Fruit fly (Drosophila melanogaster) whole organism, embryonic: ENCODE data around the gene Or22c.

Experiments
- Atf6 ChIP-seq: fragments of 200-800 bp; sonication (Bioruptor generic); IDR thresholded peaks from 2 replicates; pipeline ENCODE4 v1.3.6; 2022; ENCODE audit warnings: missing biosample characterization, missing genetic modification characterization
- CG12769 ChIP-seq: fragments of 200-800 bp; sonication (Bioruptor generic); optimal IDR thresholded peaks from 2 replicates; lab custom pipeline; 2019; ENCODE audit warnings: missing biosample characterization, mild to moderate bottlenecking, missing genetic modification characterization, moderate library complexity
- CG13894 ChIP-seq: fragments of 200-800 bp; sonication (Bioruptor generic); optimal IDR thresholded peaks from 3 replicates; lab custom pipeline; 2018; ENCODE audit warnings: missing biosample characterization, mild to moderate bottlenecking, missing genetic modification characterization, moderate library complexity
- CG15479 ChIP-seq: fragments of 200-800 bp; sonication (Bioruptor generic); optimal IDR thresholded peaks from 3 replicates; lab custom pipeline; 2019; ENCODE audit warnings: missing biosample characterization, mild to moderate bottlenecking, missing genetic modification characterization, moderate library complexity
- CG15514 ChIP-seq: fragments of 200-800 bp; sonication (Bioruptor generic); optimal IDR thresholded peaks from 3 replicates; lab custom pipeline; 2017; ENCODE audit warnings: missing biosample characterization, missing genetic modification characterization, mild to moderate bottlenecking, moderate library complexity, missing genetic modification reagents
- CG1603 ChIP-seq: fragments of 200-800 bp; sonication (Bioruptor generic); optimal IDR thresholded peaks from 2 replicates; lab custom pipeline; 2019; ENCODE audit warnings: missing biosample characterization, mild to moderate bottlenecking, missing genetic modification characterization, moderate library complexity
- CG1832 ChIP-seq: fragments of 200-800 bp; sonication (Bioruptor generic); optimal IDR thresholded peaks from 2 replicates; lab custom pipeline; 2017; ENCODE audit warnings: missing biosample characterization, mild to moderate bottlenecking, missing genetic modification characterization, inconsistent platforms
- CG18599 ChIP-seq: fragments of 200-800 bp; sonication (Bioruptor generic); optimal IDR thresholded peaks from 3 replicates; lab custom pipeline; 2017; ENCODE audit warnings: missing biosample characterization, missing genetic modification characterization, mild to moderate bottlenecking, moderate library complexity, missing genetic modification reagents
- CG3065 ChIP-seq: fragments of 200-800 bp; sonication (Bioruptor generic); optimal IDR thresholded peaks from 2 replicates; lab custom pipeline; 2016; ENCODE audit warnings: missing biosample characterization, missing genetic modification characterization
- CG3407 ChIP-seq: fragments of 200-800 bp; sonication (Bioruptor generic); optimal IDR thresholded peaks from 2 replicates; lab custom pipeline; 2018; ENCODE audit warnings: missing biosample characterization, mild to moderate bottlenecking, missing genetic modification characterization
- CG4360 ChIP-seq: fragments of 200-800 bp; sonication (Bioruptor generic); IDR thresholded peaks from 2 replicates; pipeline ENCODE4 v1.3.6; 2022; ENCODE audit warnings: missing biosample characterization, missing genetic modification characterization
- CG7271 ChIP-seq: fragments of 200-800 bp; sonication (Bioruptor generic); optimal IDR thresholded peaks from 2 replicates; lab custom pipeline; 2018; ENCODE audit warnings: missing biosample characterization, mild to moderate bottlenecking, missing genetic modification characterization, moderate library complexity
- CG7357 ChIP-seq: fragments of 200-800 bp; sonication (Bioruptor generic); IDR thresholded peaks from 3 replicates; pipeline ENCODE4 v1.3.6; 2022; ENCODE audit warnings: missing biosample characterization, missing genetic modification characterization
- CG8924 ChIP-seq: fragments of 200-800 bp; optimal IDR thresholded peaks from 3 replicates; lab custom pipeline; 2019; ENCODE audit warnings: missing biosample characterization, mild to moderate bottlenecking, missing genetic modification characterization, moderate library complexity
- CHES-1-like ChIP-seq: fragments of 200-800 bp; sonication (Bioruptor generic); optimal IDR thresholded peaks from 2 replicates; lab custom pipeline; 2016; ENCODE audit warnings: missing biosample characterization, missing genetic modification characterization
- D ChIP-seq, 2 experiments: fragments of 200-800 bp in 1 of 2; fragments of >200 bp in 1 of 2; sonication (Bioruptor generic) in 1 of 2; optimal IDR thresholded peaks; 2 replicates in 1 of 2; 3 replicates in 1 of 2; lab custom pipeline; 2017; ENCODE audit warnings: mild to moderate bottlenecking in 1 of 2, missing biosample characterization in 1 of 2, missing genetic modification characterization in 1 of 2, missing genetic modification reagents in 1 of 2
- Doc2 ChIP-seq: fragments of 200-800 bp; sonication (Bioruptor generic); IDR thresholded peaks from 2 replicates; pipeline ENCODE4 v1.3.6; 2022; ENCODE audit warnings: missing biosample characterization, missing genetic modification characterization
- Fer1 ChIP-seq: fragments of 200-800 bp; sonication (Bioruptor generic); optimal IDR thresholded peaks from 2 replicates; lab custom pipeline; 2017; ENCODE audit warnings: missing biosample characterization, mild to moderate bottlenecking, missing genetic modification characterization
- Meics ChIP-seq: fragments of 200-800 bp; sonication (Bioruptor generic); optimal IDR thresholded peaks from 2 replicates; lab custom pipeline; 2017; ENCODE audit warnings: missing biosample characterization, mild to moderate bottlenecking, missing genetic modification characterization
- Pdp1 ChIP-seq, 2 experiments: fragments of 200-800 bp; sonication (Bioruptor generic); optimal IDR thresholded peaks; 3 replicates each; lab custom pipeline; 2016; ENCODE audit warnings: missing biosample characterization in 2 of 2, missing genetic modification characterization in 2 of 2, mild to moderate bottlenecking in 1 of 2, moderate library complexity in 1 of 2
- Ssrp ChIP-seq: fragments of 200-800 bp; sonication (Bioruptor generic); optimal IDR thresholded peaks from 2 replicates; lab custom pipeline; 2018; ENCODE audit warnings: missing biosample characterization, mild to moderate bottlenecking, missing genetic modification characterization, moderate library complexity
- Trl ChIP-seq, 3 experiments: fragments of >200 bp in 2 of 3; fragments of 200-800 bp in 1 of 3; sonication (Bioruptor generic) in 1 of 3; optimal IDR thresholded peaks; 2 replicates in 1 of 3; 3 replicates in 2 of 3; lab custom pipeline; 2016 to 2017; ENCODE audit warnings: missing biosample characterization in 1 of 3, missing genetic modification characterization in 1 of 3
- ac ChIP-seq: fragments of 200-800 bp; sonication (Bioruptor generic); optimal IDR thresholded peaks from 3 replicates; lab custom pipeline; 2017; ENCODE audit warnings: missing biosample characterization, mild to moderate bottlenecking, missing genetic modification characterization
- ap ChIP-seq: fragments of 200-800 bp; sonication (Bioruptor generic); IDR thresholded peaks from 2 replicates; pipeline ENCODE4 v1.3.6; 2022; ENCODE audit warnings: missing biosample characterization, missing genetic modification characterization
- cg ChIP-seq: fragments of 200-800 bp; sonication (Bioruptor generic); optimal IDR thresholded peaks from 3 replicates; lab custom pipeline; 2019; ENCODE audit warnings: missing biosample characterization, mild to moderate bottlenecking, missing genetic modification characterization, moderate library complexity
- crc ChIP-seq: fragments of 200-800 bp; sonication (Bioruptor generic); optimal IDR thresholded peaks from 2 replicates; lab custom pipeline; 2016; ENCODE audit warnings: missing biosample characterization, missing genetic modification characterization
- dysf ChIP-seq: fragments of 200-800 bp; sonication (Bioruptor generic); IDR thresholded peaks from 3 replicates; pipeline ENCODE4 v1.3.6; 2022; ENCODE audit warnings: missing biosample characterization, missing genetic modification characterization
- fd102C ChIP-seq: fragments of 200-800 bp; sonication (Bioruptor generic); optimal IDR thresholded peaks from 2 replicates; lab custom pipeline; 2018; ENCODE audit warnings: missing biosample characterization, mild to moderate bottlenecking, missing genetic modification characterization, moderate library complexity
- grau ChIP-seq: fragments of 200-800 bp; optimal IDR thresholded peaks from 3 replicates; lab custom pipeline; 2019; ENCODE audit warnings: missing biosample characterization, mild to moderate bottlenecking, missing genetic modification characterization, moderate library complexity
- gro ChIP-seq: fragments of 200-800 bp; sonication (Bioruptor generic); optimal IDR thresholded peaks from 2 replicates; lab custom pipeline; 2016; ENCODE audit warnings: missing biosample characterization, missing genetic modification characterization
- lab ChIP-seq: fragments of 200-800 bp; sonication (Bioruptor generic); optimal IDR thresholded peaks from 3 replicates; lab custom pipeline; 2017; ENCODE audit warnings: missing biosample characterization, missing genetic modification characterization, mild to moderate bottlenecking, moderate library complexity, missing genetic modification reagents
- phol ChIP-seq: fragments of 200-800 bp; sonication (Bioruptor generic); optimal IDR thresholded peaks from 3 replicates; lab custom pipeline; 2018; ENCODE audit warnings: missing biosample characterization, mild to moderate bottlenecking, missing genetic modification characterization, moderate library complexity
- prd ChIP-seq, 3 experiments: fragments of >200 bp in 2 of 3; fragments of 200-800 bp in 1 of 3; sonication (Bioruptor generic) in 1 of 3; optimal IDR thresholded peaks in 2 of 3; IDR thresholded peaks in 1 of 3; 2 replicates in 2 of 3; 3 replicates in 1 of 3; pipeline versions ENCODE4 v1.3.6 to Lab custom; 2017 to 2022; ENCODE audit warnings: missing biosample characterization in 1 of 3, missing genetic modification characterization in 1 of 3
- pros ChIP-seq: fragments of 200-800 bp; sonication (Bioruptor generic); optimal IDR thresholded peaks from 3 replicates; lab custom pipeline; 2019; ENCODE audit warnings: missing biosample characterization, mild to moderate bottlenecking, missing genetic modification characterization, moderate library complexity
- row ChIP-seq: fragments of 200-800 bp; sonication (Bioruptor generic); IDR thresholded peaks from 3 replicates; pipeline ENCODE4 v1.3.6; 2022; ENCODE audit warnings: missing biosample characterization, missing genetic modification characterization
- salm ChIP-seq: fragments of 200-800 bp; sonication (Bioruptor generic); optimal IDR thresholded peaks from 2 replicates; lab custom pipeline; 2018; ENCODE audit warnings: missing biosample characterization, mild to moderate bottlenecking, missing genetic modification characterization
- sens ChIP-seq: fragments of 200-800 bp; sonication (Bioruptor generic); peaks from one replicate; lab custom pipeline; 2016; ENCODE audit warnings: missing biosample characterization, missing genetic modification characterization
- so ChIP-seq: fragments of 200-800 bp; sonication (Bioruptor generic); IDR thresholded peaks from 3 replicates; pipeline ENCODE4 v1.3.6; 2022; ENCODE audit warnings: missing biosample characterization, missing genetic modification characterization
- sr ChIP-seq: fragments of 200-800 bp; sonication (Bioruptor generic); IDR thresholded peaks from 3 replicates; pipeline ENCODE4 v1.3.6; 2022; ENCODE audit warnings: missing biosample characterization, missing genetic modification characterization
- tll ChIP-seq, 2 experiments: fragments of 200-800 bp in 1 of 2; fragments of >200 bp in 1 of 2; sonication (Bioruptor generic) in 1 of 2; optimal IDR thresholded peaks; 2 replicates each; lab custom pipeline; 2017 to 2019; ENCODE audit warnings: missing biosample characterization in 2 of 2, missing genetic modification characterization in 2 of 2, mild to moderate bottlenecking in 1 of 2, moderate library complexity in 1 of 2
- twi ChIP-seq: fragments of 200-800 bp; optimal IDR thresholded peaks from 2 replicates; lab custom pipeline; 2019; ENCODE audit warnings: missing biosample characterization, mild to moderate bottlenecking, missing genetic modification characterization, moderate library complexity
- zen ChIP-seq: fragments of 200-800 bp; sonication (Bioruptor generic); optimal IDR thresholded peaks from 3 replicates; lab custom pipeline; 2018; ENCODE audit warnings: missing biosample characterization, mild to moderate bottlenecking, missing genetic modification characterization, moderate library complexity
- zfh1 ChIP-seq: fragments of 200-800 bp; sonication (Bioruptor generic); IDR thresholded peaks from 3 replicates; pipeline ENCODE4 v1.3.6; 2022; ENCODE audit warnings: missing biosample characterization, missing genetic modification characterization

Gene Or22c

DNA sequence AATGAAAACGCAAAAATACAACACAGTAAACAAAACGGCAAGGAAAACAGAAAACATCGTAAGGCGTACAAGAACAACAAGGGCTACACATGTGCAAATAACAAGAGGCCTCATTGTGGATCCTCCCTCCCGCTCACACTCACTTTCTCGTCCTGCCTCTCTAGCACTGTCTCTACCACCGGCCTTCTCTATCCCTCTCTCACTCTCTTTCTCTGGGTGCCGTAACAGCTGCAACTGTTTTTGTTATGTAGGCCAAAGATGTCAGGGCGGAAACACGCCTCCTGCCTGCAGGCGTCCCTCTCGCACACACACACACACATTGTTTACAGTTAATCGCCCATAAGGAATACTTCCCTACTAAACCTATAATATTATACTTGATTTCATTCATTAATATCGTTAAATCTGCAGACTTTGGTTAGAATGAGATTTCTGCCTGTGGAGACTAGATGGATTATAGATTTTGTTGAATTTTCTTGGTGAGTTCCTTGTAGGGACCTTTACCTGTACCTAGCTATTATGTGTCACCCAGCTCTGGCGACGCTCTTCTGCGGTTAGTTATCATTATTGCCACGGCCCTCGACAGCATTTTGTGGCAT, 40.5 kb upstream of the Or22c start:
- TF ChIP-seq grau (tag; lab: Kevin White, UChicago) (peak; percentile 79), twi (tag; lab: Kevin White, UChicago) (peak; percentile 88), CG3407 (GFP tag; lab: Kevin White, UChicago) (no peak), prd (optimal IDR thresholded peaks at IDR 0.05; lab: Kevin White, UChicago) (no peak), prd (GFP tag; IDR thresholded peaks at IDR 0.05; lab: Robert Waterston, UW) (peak; percentile 38; the same call in 1 of the 3 replicates), tll (GFP tag; optimal IDR thresholded peaks at IDR 0.05; lab: Kevin White, UChicago) (peak in 1 of 2 experiments; percentile 56), CG18599 (GFP tag; lab: Kevin White, UChicago) (peak; percentile 6), cg (peak; percentile 16), phol (tag; lab: Kevin White, UChicago) (peak; percentile 5), Atf6 (no peak), zfh1 (peak; percentile 18; the same call in 1 of the 3 replicates), CG1832 (GFP tag; lab: Kevin White, UChicago) (peak; percentile 75), lab (GFP tag; lab: Kevin White, UChicago) (peak; percentile 16), so (GFP tag; lab: Robert Waterston, UW) (no peak), CG12769 (peak; percentile 27), CG15514 (GFP tag; lab: Kevin White, UChicago) (peak; percentile 4), Trl (optimal IDR thresholded peaks at IDR 0.05; lab: Kevin White, UChicago) (peak; percentile 12 to 39), Trl (GFP tag; optimal IDR thresholded peaks at IDR 0.05; lab: Kevin White, UChicago) (no peak), Meics (GFP tag; lab: Kevin White, UChicago) (peak; percentile 4), CG4360 (peak; percentile 83), CG3065 (GFP tag; lab: Kevin White, UChicago) (peak; percentile 40), Pdp1 (GFP tag; optimal IDR thresholded peaks at IDR 0.05; lab: Kevin White, UChicago) (peak in 1 of 2 experiments; percentile 12), CG15479 (GFP tag; lab: Kevin White, UChicago) (peak; percentile 21), Fer1 (GFP tag; lab: Kevin White, UChicago) (peak; percentile 30), zen (tag; lab: Kevin White, UChicago) (peak; percentile 63), dysf (0 out of 3 replicates have a peak, but pooled peaks have one; percentile 11), ap (GFP tag; lab: Robert Waterston, UW) (no peak), ac (peak; percentile 31), salm (no peak), pros (GFP tag; lab: Kevin White, UChicago) (peak; percentile 51), sr (no peak), crc (GFP tag; lab: Kevin White, UChicago) (no peak), D (optimal IDR thresholded peaks at IDR 0.05; lab: Kevin White, UChicago) (peak; percentile 33), D (GFP tag; optimal IDR thresholded peaks at IDR 0.05; lab: Kevin White, UChicago) (no peak), fd102C (peak; percentile 5), Doc2 (GFP tag; lab: Robert Waterston, UW) (no peak), row (GFP tag; lab: Robert Waterston, UW) (peak; percentile 44; the same call in 2 of the 3 replicates), CG8924 (peak; percentile 15), sens (GFP tag; lab: Kevin White, UChicago) (peak; percentile 30), CG1603 (peak; percentile 5), CG13894 (tag; lab: Kevin White, UChicago) (peak; percentile 21), CHES-1-like (GFP tag; lab: Kevin White, UChicago) (no peak), CG7271 (tag; lab: Kevin White, UChicago) (peak; percentile 8), CG7357 (GFP tag; lab: Robert Waterston, UW) (0 out of 3 replicates have a peak, but pooled peaks have one; percentile 15), Ssrp (tag; lab: Kevin White, UChicago) (no peak), gro (no peak)
